Worm (Caenorhabditis elegans): Measurements from ENCODE around the gene T26H5.14.

The T26H5.14 gene

ce11 chrV:15465032-15465727 is 16.2 kb downstream of the T26H5.14 start, which contains the start of gene pqn-71 (continued):
- TF ChIP-seq fkh-8 (tag; optimal IDR thresholded peaks at IDR 0.05) (peak; percentile 74), pqm-1 (tag; optimal IDR thresholded peaks at IDR 0.05) (no peak), lin-35 (GFP tag; optimal IDR thresholded peaks at IDR 0.05) (peak; percentile 42 to 75), snpc-4 (tag; optimal IDR thresholded peaks at IDR 0.05) (peak; percentile 55), swsn-7 (tag; optimal IDR thresholded peaks at IDR 0.05) (peak; percentile 78), zip-4 (GFP tag; optimal IDR thresholded peaks at IDR 0.05) (peak; percentile 33), jun-1 (tag; optimal IDR thresholded peaks at IDR 0.05) (peak; percentile 83), nhr-47 (tag; optimal IDR thresholded peaks at IDR 0.05) (peak; percentile 91), ama-1 (optimal IDR thresholded peaks at IDR 0.05) (no peak), grh-1 (GFP tag; IDR thresholded peaks at IDR 0.05) (peak; percentile 34; the same call in 1 of the 2 replicates), ztf-4 (tag; optimal IDR thresholded peaks at IDR 0.05) (no peak), C34B4.2 (tag; optimal IDR thresholded peaks at IDR 0.05) (no peak), nhr-90 (tag; optimal IDR thresholded peaks at IDR 0.05; ENCODE audit: poor library complexity) (peak; percentile 94), sox-4 (tag; optimal IDR thresholded peaks at IDR 0.05) (peak; percentile 45), sptf-1 (tag; optimal IDR thresholded peaks at IDR 0.05) (no peak), ceh-82 (tag; optimal IDR thresholded peaks at IDR 0.05) (peak; percentile 41 to 65 (median 50)), mab-9 (GFP tag; IDR thresholded peaks at IDR 0.05) (0 out of 2 replicates have a peak, but pooled peaks have one; percentile 8), C16A3.4 (tag; optimal IDR thresholded peaks at IDR 0.05) (peak; percentile 72), xbp-1 (tag; optimal IDR thresholded peaks at IDR 0.05) (peak; percentile 65), mef-2 (tag; optimal IDR thresholded peaks at IDR 0.05) (no peak), lir-3 (tag; optimal IDR thresholded peaks at IDR 0.05; ENCODE audit: poor library complexity) (peak; percentile 44), lin-14 (GFP tag; optimal IDR thresholded peaks at IDR 0.05) (peak; percentile 77), pag-3 (tag; optimal IDR thresholded peaks at IDR 0.05; ENCODE audit: borderline replicate concordance, insufficient read depth) (no peak), efl-3 (GFP tag; optimal IDR thresholded peaks at IDR 0.05) (peak; percentile 22), nhr-71 (tag; optimal IDR thresholded peaks at IDR 0.05) (peak; percentile 89), aly-2 (tag; optimal IDR thresholded peaks at IDR 0.05) (peak; percentile 39), nhr-237 (tag; optimal IDR thresholded peaks at IDR 0.05) (no peak), fos-1 (tag; optimal IDR thresholded peaks at IDR 0.05) (peak; percentile 47), mdl-1 (tag; optimal IDR thresholded peaks at IDR 0.05) (peak in 1 of 2 experiments; percentile 51), unc-62 (GFP tag; optimal IDR thresholded peaks at IDR 0.05) (no peak), hlh-4 (tag; optimal IDR thresholded peaks at IDR 0.05) (no peak), nhr-11 (tag; optimal IDR thresholded peaks at IDR 0.05) (no peak), vab-15 (tag; optimal IDR thresholded peaks at IDR 0.05) (peak; percentile 2), ets-5 (GFP tag; IDR thresholded peaks at IDR 0.05) (no peak), elt-2 (tag; optimal IDR thresholded peaks at IDR 0.05) (peak; percentile 83), nhr-20 (tag; optimal IDR thresholded peaks at IDR 0.05) (peak; percentile 85), nhr-28 (tag; optimal IDR thresholded peaks at IDR 0.05) (no peak), ztf-11 (tag; optimal IDR thresholded peaks at IDR 0.05) (peak in 1 of 2 experiments; percentile 38), C04F5.9 (tag; optimal IDR thresholded peaks at IDR 0.05) (peak; percentile 37), nhr-19 (GFP tag; conservative IDR thresholded peaks at IDR 0.05) (peak; percentile 80), nhr-84 (tag; optimal IDR thresholded peaks at IDR 0.05) (no peak), egl-13 (tag; optimal IDR thresholded peaks at IDR 0.05) (peak; percentile 72), snu-23 (GFP tag; optimal IDR thresholded peaks at IDR 0.05) (peak; percentile 90), irx-1 (tag; optimal IDR thresholded peaks at IDR 0.05) (peak; percentile 74), ceh-63 (GFP tag; optimal IDR thresholded peaks at IDR 0.05) (no peak), sup-37 (GFP tag; optimal IDR thresholded peaks at IDR 0.05) (peak; percentile 41), nhr-77 (tag; optimal IDR thresholded peaks at IDR 0.05) (peak; percentile 86), ceh-90 (tag; optimal IDR thresholded peaks at IDR 0.05) (peak; percentile 25), Y116A8C.19 (tag; optimal IDR thresholded peaks at IDR 0.05; ENCODE audit: borderline replicate concordance) (no peak), zag-1 (tag; optimal IDR thresholded peaks at IDR 0.05) (no peak), hlh-17 (GFP tag; optimal IDR thresholded peaks at IDR 0.05; ENCODE audit: borderline replicate concordance) (no peak)
